Worm (Caenorhabditis elegans): ENCODE data around the gene F49F1.4.
"Not testable (repeated sequence)": the region's sequence is repeated elsewhere in the genome, so short reads cannot be mapped to it uniquely, and the experiment has no call there.

The F49F1.4 gene

ce11 chrIV:4144784-4145183 is 29.2 kb upstream of the F49F1.4 start, which contains the start of gene R07C12.3:
Gene R07C12.3, plus strand, starts transcription at chrIV:4145084.
- TF ChIP-seq tra-4 (tag; optimal IDR thresholded peaks at IDR 0.05) (no peak), ceh-13 (GFP tag; optimal IDR thresholded peaks at IDR 0.05) (no peak), hmbx-1 (tag; optimal IDR thresholded peaks at IDR 0.05) (no peak), tbx-11 (GFP tag; IDR thresholded peaks at IDR 0.05) (no peak), sea-1 (GFP tag; conservative IDR thresholded peaks at IDR 0.05) (no peak)

DNA sequence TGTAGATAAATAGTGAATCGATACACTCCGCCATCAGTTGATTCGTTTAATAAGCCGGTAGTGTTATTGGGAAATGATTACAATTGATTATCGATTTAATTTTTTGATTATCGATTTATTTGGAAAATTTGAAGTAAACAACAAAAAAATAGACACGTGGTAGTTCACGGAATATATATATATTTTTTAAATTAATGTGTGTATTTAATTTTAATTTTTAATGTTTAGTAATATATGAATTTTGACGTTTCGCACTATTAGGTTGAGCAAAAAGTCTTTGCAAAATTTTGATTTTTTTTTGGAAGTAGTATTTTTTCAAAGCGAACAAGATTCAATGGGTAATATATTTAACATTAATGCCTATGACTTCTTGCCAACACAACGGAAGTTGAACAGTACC is 27.5 kb upstream of the F49F1.4 start, which contains the start of gene F49F1.12:
F49F1.12 (minus strand) TSS at position 101 of the 400 bp plus-strand sequence.
- not testable (repeated sequence) for TF ChIP-seq hnd-1 (tag; optimal IDR thresholded peaks at IDR 0.05); ets-7 (tag; optimal IDR thresholded peaks at IDR 0.05); tbx-37 (GFP tag; conservative IDR thresholded peaks at IDR 0.05)

ce11 chrIV:4141311-4141710 is 25.8 kb upstream of the F49F1.4 start, which contains the start of gene F49F1.11:
Gene F49F1.11, minus strand, starts transcription at chrIV:4141411.
- TF ChIP-seq sea-1 (GFP tag; conservative IDR thresholded peaks at IDR 0.05) = no peak
- TF ChIP-seq hmg-4 (GFP tag; optimal IDR thresholded peaks at IDR 0.05) = no peak
- no peak for TF ChIP-seq aly-1 (tag; optimal IDR thresholded peaks at IDR 0.05)
- no peak for TF ChIP-seq hnd-1 (tag; optimal IDR thresholded peaks at IDR 0.05)
- TF ChIP-seq tbx-11 (GFP tag; IDR thresholded peaks at IDR 0.05) = no peak
- TF ChIP-seq B0310.2 (tag; optimal IDR thresholded peaks at IDR 0.05) = no peak
- TF ChIP-seq pes-1 (GFP tag; IDR thresholded peaks at IDR 0.05) = no peak
- no peak for TF ChIP-seq hmbx-1 (tag; optimal IDR thresholded peaks at IDR 0.05)
- no peak for TF ChIP-seq ets-7 (tag; optimal IDR thresholded peaks at IDR 0.05)
- no peak for TF ChIP-seq ama-1 (optimal IDR thresholded peaks at IDR 0.05)
- TF ChIP-seq F13C5.2 (tag; optimal IDR thresholded peaks at IDR 0.05) = no peak
- TF ChIP-seq scrt-1 (GFP tag; IDR thresholded peaks at IDR 0.05) = no peak

DNA sequence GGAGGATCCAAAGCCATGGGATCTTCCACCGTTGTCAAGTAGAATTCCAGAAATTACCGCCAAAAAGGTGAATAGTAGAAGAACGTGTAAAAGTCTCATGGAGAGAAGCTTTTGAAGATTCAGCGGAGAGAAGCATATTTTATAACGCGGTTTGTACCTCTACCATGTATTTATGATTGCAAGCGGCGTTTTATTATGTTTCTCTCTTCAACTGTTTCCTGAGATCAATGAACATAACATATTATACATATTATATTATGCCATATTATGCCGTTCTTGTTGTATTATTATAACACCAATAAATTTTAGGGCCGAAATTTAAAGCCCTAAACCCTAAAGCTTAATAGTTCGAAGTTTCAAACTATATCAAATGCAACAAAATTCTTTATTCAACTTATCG is 24.7 kb upstream of the F49F1.4 start, which contains the start of gene F49F1.18:
F49F1.18 (minus strand) TSS at position 101 of the 400 bp plus-strand sequence.
- TF ChIP-seq aly-1 (tag; optimal IDR thresholded peaks at IDR 0.05) (no peak), tbx-11 (GFP tag; IDR thresholded peaks at IDR 0.05) (no peak), ceh-13 (GFP tag; optimal IDR thresholded peaks at IDR 0.05) (no peak), ceh-36 (tag; optimal IDR thresholded peaks at IDR 0.05) (no peak), B0310.2 (tag; optimal IDR thresholded peaks at IDR 0.05) (no peak), hmbx-1 (tag; optimal IDR thresholded peaks at IDR 0.05) (no peak), ets-7 (tag; optimal IDR thresholded peaks at IDR 0.05) (no peak), hmg-4 (GFP tag; optimal IDR thresholded peaks at IDR 0.05) (no peak), sea-1 (GFP tag; conservative IDR thresholded peaks at IDR 0.05) (no peak), tbx-37 (GFP tag; conservative IDR thresholded peaks at IDR 0.05) (no peak), pes-1 (GFP tag; IDR thresholded peaks at IDR 0.05) (no peak)

- TF ChIP-seq ets-7 (tag; optimal IDR thresholded peaks at IDR 0.05) (no peak), B0310.2 (tag; optimal IDR thresholded peaks at IDR 0.05) (no peak), ama-1 (optimal IDR thresholded peaks at IDR 0.05) (no peak), hmbx-1 (tag; optimal IDR thresholded peaks at IDR 0.05) (no peak), tbx-37 (GFP tag; conservative IDR thresholded peaks at IDR 0.05) (no peak), F13C5.2 (tag; optimal IDR thresholded peaks at IDR 0.05) (no peak), pes-1 (GFP tag; IDR thresholded peaks at IDR 0.05) (no peak), aly-1 (tag; optimal IDR thresholded peaks at IDR 0.05) (no peak), hmg-4 (GFP tag; optimal IDR thresholded peaks at IDR 0.05) (no peak), sea-1 (GFP tag; conservative IDR thresholded peaks at IDR 0.05) (no peak), ceh-36 (tag; optimal IDR thresholded peaks at IDR 0.05) (no peak), tbx-11 (GFP tag; IDR thresholded peaks at IDR 0.05) (no peak), flt-1 (GFP tag; IDR thresholded peaks at IDR 0.05) (no peak), tra-4 (tag; optimal IDR thresholded peaks at IDR 0.05) (no peak), scrt-1 (GFP tag; IDR thresholded peaks at IDR 0.05) (no peak), hnd-1 (tag; optimal IDR thresholded peaks at IDR 0.05) (no peak), ceh-13 (GFP tag; optimal IDR thresholded peaks at IDR 0.05) (no peak)
Observed at ce11 chrIV:4139022-4139421, 23.5 kb upstream of the F49F1.4 start, which contains the start of gene F49F1.10. Gene F49F1.10, minus strand, starts transcription at chrIV:4139122.

DNA sequence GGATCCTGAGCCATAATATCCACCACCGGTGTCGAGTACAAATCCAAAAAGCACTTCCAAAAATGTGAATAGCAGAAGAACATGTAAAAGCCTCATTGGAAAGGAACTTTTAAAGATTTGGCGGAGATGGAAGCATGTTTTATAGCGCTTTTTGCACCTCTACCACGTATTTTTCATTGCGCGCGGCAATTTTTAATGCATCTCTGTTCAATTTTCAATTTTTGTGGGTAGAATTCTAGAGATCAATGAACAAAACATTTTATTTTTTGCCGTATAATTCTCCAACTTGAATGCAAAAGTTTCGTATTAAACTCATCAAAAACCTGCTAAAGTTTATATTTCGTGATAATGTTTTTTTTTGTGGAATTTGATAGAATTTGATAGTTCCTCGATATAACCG is 21.9 kb upstream of the F49F1.4 start, which contains the start of gene F49F1.9:
F49F1.9 (minus strand) TSS at position 101 of the 400 bp plus-strand sequence.
- TF ChIP-seq flt-1 (GFP tag; IDR thresholded peaks at IDR 0.05) = no peak
- TF ChIP-seq B0310.2 (tag; optimal IDR thresholded peaks at IDR 0.05) = no peak
- no peak for TF ChIP-seq tbx-37 (GFP tag; conservative IDR thresholded peaks at IDR 0.05)
- TF ChIP-seq tbx-11 (GFP tag; IDR thresholded peaks at IDR 0.05) = no peak
- no peak for TF ChIP-seq ceh-13 (GFP tag; optimal IDR thresholded peaks at IDR 0.05)
- no peak for TF ChIP-seq aly-1 (tag; optimal IDR thresholded peaks at IDR 0.05)
- no peak for TF ChIP-seq hnd-1 (tag; optimal IDR thresholded peaks at IDR 0.05)
- TF ChIP-seq scrt-1 (GFP tag; IDR thresholded peaks at IDR 0.05) = no peak
- no peak for TF ChIP-seq ama-1 (optimal IDR thresholded peaks at IDR 0.05)
- TF ChIP-seq pes-1 (GFP tag; IDR thresholded peaks at IDR 0.05) = no peak

DNA sequence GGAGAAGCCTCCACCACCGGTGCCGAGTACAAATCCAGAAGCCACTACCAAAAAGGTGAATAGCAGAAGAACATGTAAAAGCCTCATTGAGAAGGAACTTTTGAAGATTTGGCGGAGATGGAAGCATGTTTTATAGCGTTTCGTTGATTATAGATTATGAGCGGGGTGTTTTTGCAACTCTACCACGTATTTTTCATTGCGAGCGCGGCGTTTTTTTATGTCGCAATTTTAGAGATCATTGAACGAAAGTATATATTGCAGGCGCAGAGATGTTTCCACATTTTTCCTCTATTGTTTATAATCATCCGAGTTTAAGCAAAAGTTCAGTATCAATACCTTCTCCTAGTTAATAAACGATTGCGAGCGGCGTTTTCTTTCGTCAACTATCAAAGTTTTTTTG is 20.2 kb upstream of the F49F1.4 start, which contains the start of gene F49F1.17:
F49F1.17 (minus strand) TSS at position 101 of the 400 bp plus-strand sequence.
- TF ChIP-seq hmg-4 (GFP tag; optimal IDR thresholded peaks at IDR 0.05) = no peak
- TF ChIP-seq tbx-11 (GFP tag; IDR thresholded peaks at IDR 0.05) = no peak
- no peak for TF ChIP-seq F13C5.2 (tag; optimal IDR thresholded peaks at IDR 0.05)
- no peak for TF ChIP-seq hmbx-1 (tag; optimal IDR thresholded peaks at IDR 0.05)
- no peak for TF ChIP-seq tbx-37 (GFP tag; conservative IDR thresholded peaks at IDR 0.05)

- not testable (repeated sequence) for TF ChIP-seq scrt-1 (GFP tag; IDR thresholded peaks at IDR 0.05); ceh-13 (GFP tag; optimal IDR thresholded peaks at IDR 0.05); ets-7 (tag; optimal IDR thresholded peaks at IDR 0.05)
Observed at ce11 chrIV:4125657-4126056, 10.1 kb upstream of the F49F1.4 start, which contains the start of gene F49F1.7. Gene F49F1.7, minus strand, starts transcription at chrIV:4125757.

Measured in whole organism, early embryonic.